Fruit fly (Drosophila melanogaster) whole organism, embryonic: ENCODE measurements around the gene Obp99c.

ENCODE experiments used
- CG14667 ChIP-seq: fragments of 200-800 bp; sonication (Bioruptor generic); IDR thresholded peaks from 2 replicates; pipeline ENCODE4 v1.3.6; 2022; ENCODE audit warnings: missing biosample characterization, missing genetic modification characterization
- CG32532 ChIP-seq: fragments of 200-800 bp; sonication (Bioruptor generic); IDR thresholded peaks from 2 replicates; pipeline ENCODE4 v1.3.6; 2022; ENCODE audit warnings: missing biosample characterization, missing genetic modification characterization
- CG6254 ChIP-seq: fragments of 200-800 bp; sonication (Bioruptor generic); optimal IDR thresholded peaks from 3 replicates; lab custom pipeline; 2017; ENCODE audit warnings: mild to moderate bottlenecking, missing biosample characterization, missing genetic modification reagents, missing genetic modification characterization
- CG7963 ChIP-seq: fragments of 200-800 bp; sonication (Bioruptor generic); IDR thresholded peaks from 3 replicates; pipeline ENCODE4 v1.3.6; 2022; ENCODE audit warnings: missing biosample characterization, missing genetic modification characterization; ENCODE audit not compliant: partially characterized antibody
- D ChIP-seq, 2 experiments: fragments of 200-800 bp in 1 of 2; fragments of >200 bp in 1 of 2; sonication (Bioruptor generic) in 1 of 2; optimal IDR thresholded peaks; 2 replicates in 1 of 2; 3 replicates in 1 of 2; lab custom pipeline; 2017; ENCODE audit warnings: mild to moderate bottlenecking in 1 of 2, missing biosample characterization in 1 of 2, missing genetic modification characterization in 1 of 2, missing genetic modification reagents in 1 of 2
- E2f2 ChIP-seq: fragments of 200-800 bp; sonication (Bioruptor generic); IDR thresholded peaks from 2 replicates; pipeline ENCODE4 v1.3.6; 2022; ENCODE audit warnings: missing biosample characterization, missing genetic modification characterization
- ERR ChIP-seq: fragments of 200-800 bp; sonication (Bioruptor generic); optimal IDR thresholded peaks from 2 replicates; lab custom pipeline; 2016; ENCODE audit warnings: missing biosample characterization, missing genetic modification characterization
- H15 ChIP-seq: fragments of 200-800 bp; sonication (Bioruptor generic); IDR thresholded peaks from 3 replicates; pipeline ENCODE4 v1.3.6; 2022; ENCODE audit warnings: missing biosample characterization, missing genetic modification characterization
- bowl ChIP-seq: fragments of 200-800 bp; sonication (Bioruptor generic); IDR thresholded peaks from 2 replicates; pipeline ENCODE4 v1.3.6; 2022; ENCODE audit warnings: missing biosample characterization, missing genetic modification characterization
- dmrt99B ChIP-seq: fragments of 200-800 bp; sonication (Bioruptor generic); optimal IDR thresholded peaks from 2 replicates; lab custom pipeline; 2018; ENCODE audit warnings: missing biosample characterization, mild to moderate bottlenecking, missing genetic modification characterization, moderate library complexity
- insv ChIP-seq, 2 experiments: fragments of 200-800 bp; sonication (Bioruptor generic); optimal IDR thresholded peaks; 3 replicates each; lab custom pipeline; 2016 to 2018; ENCODE audit warnings: missing biosample characterization in 2 of 2, missing genetic modification characterization in 2 of 2
- peb ChIP-seq: fragments of 200-800 bp; sonication (Bioruptor generic); IDR thresholded peaks from 2 replicates; pipeline ENCODE4 v1.3.6; 2022; ENCODE audit warnings: missing biosample characterization, missing genetic modification characterization
- psq ChIP-seq: fragments of 200-800 bp; sonication (Bioruptor generic); optimal IDR thresholded peaks from 2 replicates; lab custom pipeline; 2017; ENCODE audit warnings: missing biosample characterization, missing genetic modification characterization
- run ChIP-seq: fragments of 200-800 bp; sonication (Bioruptor generic); optimal IDR thresholded peaks from 3 replicates; lab custom pipeline; 2018; ENCODE audit warnings: missing biosample characterization, mild to moderate bottlenecking, missing genetic modification characterization

DNA sequence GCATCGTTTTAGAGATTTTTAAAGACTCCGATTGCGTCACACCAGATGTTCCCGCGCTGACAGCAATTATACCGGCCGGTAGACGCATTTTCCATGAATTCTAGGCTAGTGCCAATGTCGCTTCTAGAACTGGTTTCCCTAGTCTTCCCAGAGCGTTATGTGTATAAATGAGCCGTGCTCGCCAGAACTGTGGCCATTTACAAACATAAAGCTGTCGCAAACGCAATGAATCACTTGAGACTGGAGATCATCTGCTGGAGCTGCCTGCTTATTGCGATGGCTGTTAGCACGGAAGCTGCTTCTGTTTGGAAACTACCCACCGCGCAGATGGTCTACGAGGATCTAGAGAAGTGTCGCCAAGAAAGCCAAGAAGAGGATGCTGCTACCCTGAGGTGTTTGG is 25.2 kb upstream of the Obp99c start, which contains the start of gene Obp99d:
- peak; percentile 71 for TF ChIP-seq D (optimal IDR thresholded peaks at IDR 0.05; lab: Kevin White, UChicago)
- TF ChIP-seq D (GFP tag; optimal IDR thresholded peaks at IDR 0.05; lab: Kevin White, UChicago) = no peak
- TF ChIP-seq ERR = no peak
- TF ChIP-seq psq (GFP tag; lab: Kevin White, UChicago) = no peak
- TF ChIP-seq CG14667 (GFP tag; lab: Robert Waterston, UW) = no peak
- TF ChIP-seq bowl = no peak
- TF ChIP-seq CG32532 (GFP tag; lab: Robert Waterston, UW) = no peak
- TF ChIP-seq dmrt99B = no peak
- no peak for TF ChIP-seq H15 (GFP tag; lab: Robert Waterston, UW)
- TF ChIP-seq CG7963 (GFP tag; lab: Robert Waterston, UW) = no peak
- TF ChIP-seq peb = no peak
- no peak for TF ChIP-seq run
- TF ChIP-seq CG6254 (GFP tag; lab: Kevin White, UChicago) = no peak
- TF ChIP-seq insv (GFP tag; optimal IDR thresholded peaks at IDR 0.05; lab: Kevin White, UChicago) = no peak
- no peak for TF ChIP-seq E2f2 (GFP tag; lab: Robert Waterston, UW)
